Fruit fly (Drosophila melanogaster): ENCODE results near the gene HemK2.
A peak's percentile ranks its signal among the peaks of the same experiment; 100 is the strongest.

DNA sequence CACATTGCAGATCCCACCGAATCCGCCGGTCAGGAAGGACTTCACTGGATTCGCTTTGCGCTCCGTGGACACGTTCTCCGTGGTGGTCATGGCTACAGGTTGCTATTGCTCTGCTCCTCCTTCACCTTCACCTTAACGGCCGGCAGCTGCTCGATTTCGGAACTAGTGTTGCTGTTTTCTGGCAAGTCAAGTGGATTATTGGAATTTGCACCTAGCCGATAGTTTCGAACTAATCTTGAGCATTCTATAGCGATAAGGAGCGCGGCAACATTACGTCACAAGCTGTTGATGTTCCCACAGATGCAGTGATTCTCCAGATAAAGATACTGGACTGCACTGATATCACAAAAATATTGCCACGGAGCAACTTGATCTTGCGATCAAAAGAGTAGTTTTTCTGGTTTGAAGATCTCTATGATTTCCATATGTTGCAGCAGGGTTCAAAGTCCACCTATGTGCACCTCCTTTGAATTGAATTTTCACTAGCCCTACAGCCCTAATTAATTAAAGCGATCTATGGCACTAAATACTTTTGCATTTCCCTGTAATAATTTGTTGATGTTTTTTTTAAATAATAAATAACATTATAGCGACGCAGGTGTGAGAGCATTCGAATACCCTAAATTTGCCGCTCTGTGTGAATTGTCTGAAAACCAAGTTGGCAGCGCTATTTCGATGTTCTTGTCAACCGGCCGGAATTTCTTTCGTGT is 10.2 kb upstream of the HemK2 start, which contains the start of the genes colt and HINT1:
- TF ChIP-seq EcR (GFP tag; optimal IDR thresholded peaks at IDR 0.05) (peak; percentile 58), gl (tag; optimal IDR thresholded peaks at IDR 0.05) (peak; percentile 97), Pif1A (GFP tag; optimal IDR thresholded peaks at IDR 0.05) (peak; percentile 91), CG34367 (tag; optimal IDR thresholded peaks at IDR 0.05) (peak; percentile 82), CG15710 (tag; optimal IDR thresholded peaks at IDR 0.05) (peak; percentile 51), fd96Ca (GFP tag; IDR thresholded peaks at IDR 0.05) (peak; percentile 16; the same call in 1 of the 3 replicates), Snoo (tag; optimal IDR thresholded peaks at IDR 0.05) (peak; percentile 73), CG32121 (GFP tag; IDR thresholded peaks at IDR 0.05) (peak; percentile 48; the same call in 1 of the 2 replicates), CG8159 (tag; optimal IDR thresholded peaks at IDR 0.05) (peak; percentile 77), CG17806 (tag; optimal IDR thresholded peaks at IDR 0.05) (peak; percentile 66), D1 (tag; optimal IDR thresholded peaks at IDR 0.05) (no peak), CG12605 (GFP tag; IDR thresholded peaks at IDR 0.05) (peak; percentile 67; the same call in 1 of the 2 replicates), CG9948 (tag; optimal IDR thresholded peaks at IDR 0.05) (peak; percentile 57), Pif1B (GFP tag; optimal IDR thresholded peaks at IDR 0.05) (peak; percentile 87)
